Worm (Caenorhabditis elegans) whole organism, midembryonic: Measurements from ENCODE around the gene F36D4.5.

ENCODE experiments used
- T22C8.4 ChIP-seq: fragments of 200-800 bp; sonication (Bioruptor generic); IDR thresholded peaks from 2 replicates; pipeline ENCODE4 v1.3.6; 2022; ENCODE audit warnings: missing genetic modification characterization, missing compliant biosample characterization
- cog-1 ChIP-seq: sonication (generic microtip); optimal IDR thresholded peaks from 2 replicates; lab custom pipeline; 2016; ENCODE audit warnings: missing genetic modification characterization, missing compliant biosample characterization
- flt-1 ChIP-seq: fragments of 200-800 bp; sonication (Bioruptor generic); IDR thresholded peaks from 2 replicates; pipeline ENCODE4 v1.3.6; 2022; ENCODE audit warnings: missing genetic modification characterization, missing compliant biosample characterization
- klf-2 ChIP-seq: fragments of 200-800 bp; sonication (Bioruptor generic); conservative IDR thresholded peaks from 2 replicates; pipeline ENCODE4 v1.3.6; 2022; ENCODE audit warnings: missing genetic modification reagents, missing genetic modification characterization, missing compliant biosample characterization
- med-1 ChIP-seq: sonication (generic microtip); optimal IDR thresholded peaks from 2 replicates; lab custom pipeline; 2017; ENCODE audit warnings: missing genetic modification characterization, mild to moderate bottlenecking, missing compliant biosample characterization, antibody characterized with exemption, missing genetic modification reagents; ENCODE audit not compliant: insufficient read depth
- ref-1 ChIP-seq: fragments of 200-800 bp; sonication (Bioruptor generic); conservative IDR thresholded peaks from 2 replicates; pipeline ENCODE4 v1.3.6; 2022; ENCODE audit warnings: missing genetic modification reagents, missing genetic modification characterization, missing compliant biosample characterization
- tab-1 ChIP-seq: fragments of 200-800 bp; sonication (Bioruptor generic); IDR thresholded peaks from 2 replicates; pipeline ENCODE4 v1.3.6; 2022; ENCODE audit warnings: missing genetic modification characterization, missing compliant biosample characterization
- ztf-23 ChIP-seq: fragments of 200-800 bp; sonication (Bioruptor generic); IDR thresholded peaks from 2 replicates; pipeline ENCODE4 v1.3.6; 2022; ENCODE audit warnings: missing genetic modification reagents, missing genetic modification characterization, missing compliant biosample characterization
- ztf-29 ChIP-seq: fragments of 200-800 bp; sonication (Bioruptor generic); IDR thresholded peaks from 2 replicates; pipeline ENCODE4 v1.3.6; 2022; ENCODE audit warnings: missing genetic modification reagents, missing genetic modification characterization, missing compliant biosample characterization

The F36D4.5 gene

ce11 chrV:9414516-9414915, 11.1 kb downstream of the F36D4.5 start, which contains the start of gene F36D4.4:
Gene F36D4.4 (minus strand): TSS chrV:9414616.
- TF ChIP-seq flt-1 (no peak), klf-2 (no peak), tab-1 (no peak), med-1 (GFP tag; lab: Kevin White, UChicago) (no peak), cog-1 (tag; lab: Kevin White, UChicago) (no peak), T22C8.4 (GFP tag; lab: Robert Waterston, UW) (no peak), ztf-29 (GFP tag; lab: Robert Waterston, UW) (no peak), ztf-23 (GFP tag; lab: Robert Waterston, UW) (no peak), ref-1 (no peak)

DNA sequence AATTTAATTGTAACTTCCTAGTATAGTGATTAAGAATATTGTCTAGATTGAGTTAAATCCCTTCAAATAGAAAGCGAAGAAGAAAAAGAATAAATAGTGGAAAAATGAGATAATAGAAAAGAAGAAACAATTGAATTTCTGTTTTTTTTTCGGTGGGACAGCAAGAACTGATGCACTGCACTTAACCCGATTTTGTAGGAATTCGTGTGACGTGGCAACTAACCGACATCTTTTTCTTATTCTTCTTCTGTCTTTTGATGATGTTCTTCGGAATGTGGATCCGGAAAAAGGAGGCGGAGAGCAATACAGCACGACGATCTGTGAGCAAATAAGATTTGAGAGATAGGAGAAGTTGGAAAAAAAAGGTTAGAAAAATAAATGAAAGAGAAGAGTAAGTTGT, 16.7 kb downstream of the F36D4.5 start:
- TF ChIP-seq ztf-29 (GFP tag; lab: Robert Waterston, UW): no peak
- TF ChIP-seq klf-2: no peak
- no peak for TF ChIP-seq T22C8.4 (GFP tag; lab: Robert Waterston, UW)
- TF ChIP-seq med-1 (GFP tag; lab: Kevin White, UChicago): no peak
- no peak for TF ChIP-seq cog-1 (tag; lab: Kevin White, UChicago)

DNA sequence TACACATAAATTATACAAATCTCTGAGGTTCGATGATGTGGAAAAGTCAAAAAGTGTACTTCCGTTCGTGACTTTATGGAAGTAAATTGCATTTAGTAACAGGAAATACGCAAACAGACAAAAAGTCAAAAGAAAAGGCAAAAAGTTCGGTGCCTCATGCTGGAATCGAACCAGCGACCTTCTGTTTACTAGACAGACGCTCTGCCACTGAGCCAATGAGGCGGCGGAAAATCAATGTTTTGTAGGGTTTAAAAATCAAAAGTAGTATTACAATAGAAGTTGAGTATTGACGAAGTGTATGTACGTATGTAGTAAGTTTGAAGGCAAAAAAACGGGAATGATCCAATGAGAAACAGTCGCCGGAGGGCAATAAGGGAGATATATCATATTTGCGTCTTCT, 18.7 kb downstream of the F36D4.5 start:
- TF ChIP-seq ref-1 (no peak), flt-1 (no peak), ztf-29 (GFP tag; lab: Robert Waterston, UW) (no peak), ztf-23 (GFP tag; lab: Robert Waterston, UW) (no peak)

- no peak for TF ChIP-seq flt-1
- TF ChIP-seq med-1 (GFP tag; lab: Kevin White, UChicago): no peak
- no peak for TF ChIP-seq ztf-29 (GFP tag; lab: Robert Waterston, UW)
- no peak for TF ChIP-seq ref-1
- no peak for TF ChIP-seq klf-2
- TF ChIP-seq ztf-23 (GFP tag; lab: Robert Waterston, UW): no peak
- TF ChIP-seq cog-1 (tag; lab: Kevin White, UChicago): no peak
- no peak for TF ChIP-seq T22C8.4 (GFP tag; lab: Robert Waterston, UW)
- TF ChIP-seq tab-1: no peak
These were observed 25.7 kb downstream of the F36D4.5 start, which contains the start of gene trpp-4 for ce11 chrV:9399886-9400373. Gene trpp-4 (plus strand): TSS chrV:9400327.

DNA sequence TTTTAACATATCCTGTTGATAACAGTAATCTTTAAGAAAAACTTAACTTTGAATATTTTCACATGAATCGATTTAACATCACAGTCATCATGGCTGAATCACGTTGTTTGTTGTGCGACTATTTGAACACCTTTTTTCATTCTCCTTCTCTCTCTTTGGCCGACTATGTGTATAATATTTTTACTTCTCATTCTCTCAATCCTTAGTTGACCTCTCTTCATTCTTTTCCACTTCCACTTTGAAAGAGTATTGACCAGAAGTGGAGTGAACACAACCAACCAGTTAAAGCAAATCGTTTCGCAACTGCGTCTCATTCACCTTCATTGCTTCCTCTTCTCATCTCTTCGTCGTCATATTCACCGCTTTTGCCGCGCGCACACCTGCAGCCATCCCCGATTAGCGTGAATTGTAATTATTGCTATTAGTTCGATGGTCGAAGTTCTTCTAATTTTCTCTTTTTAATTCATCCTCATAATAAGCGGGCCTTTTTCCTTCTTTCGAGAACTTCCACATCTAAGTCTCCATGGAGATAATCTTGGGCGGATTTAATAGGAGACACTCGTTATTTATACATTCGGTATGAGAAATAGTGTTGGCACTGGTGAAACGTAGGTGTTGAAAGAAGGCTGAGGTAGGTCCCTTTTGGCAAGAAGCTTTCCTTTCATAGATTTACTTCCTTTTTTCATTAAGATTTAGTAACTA, 30.5 kb downstream of the F36D4.5 start:
- TF ChIP-seq ztf-23 (GFP tag; lab: Robert Waterston, UW) (no peak), ref-1 (no peak), med-1 (GFP tag; lab: Kevin White, UChicago) (no peak), ztf-29 (GFP tag; lab: Robert Waterston, UW) (no peak), T22C8.4 (GFP tag; lab: Robert Waterston, UW) (no peak), cog-1 (tag; lab: Kevin White, UChicago) (no peak)

DNA sequence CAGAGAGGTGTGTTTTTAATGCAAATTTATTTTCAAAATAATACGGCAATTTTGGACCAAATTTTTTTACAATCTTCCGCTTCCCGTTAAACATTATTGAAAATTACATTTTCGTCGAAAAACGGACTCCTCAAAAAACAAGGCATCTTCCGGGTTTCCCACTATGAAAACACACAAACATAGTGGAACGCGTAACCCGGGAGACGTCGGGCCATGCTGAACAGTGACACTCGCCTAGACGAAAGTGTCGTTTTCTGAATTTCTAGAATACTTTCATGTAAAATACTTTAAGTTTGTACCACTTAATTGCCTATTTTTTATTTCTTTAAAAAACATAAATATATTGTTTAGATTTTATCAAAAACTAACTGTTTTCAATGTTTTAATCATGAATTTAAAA, 33.7 kb downstream of the F36D4.5 start:
- TF ChIP-seq tab-1: no peak
- TF ChIP-seq cog-1 (tag; lab: Kevin White, UChicago): no peak
- no peak for TF ChIP-seq med-1 (GFP tag; lab: Kevin White, UChicago)
- TF ChIP-seq ztf-23 (GFP tag; lab: Robert Waterston, UW): no peak
- TF ChIP-seq ref-1: no peak
- TF ChIP-seq T22C8.4 (GFP tag; lab: Robert Waterston, UW): no peak
- no peak for TF ChIP-seq flt-1
- TF ChIP-seq ztf-29 (GFP tag; lab: Robert Waterston, UW): no peak
- no peak for TF ChIP-seq klf-2

ce11 chrV:9386143-9386542, 39.5 kb downstream of the F36D4.5 start, which contains the start of gene hum-2:
Gene hum-2 (plus strand): TSS chrV:9386175.
- TF ChIP-seq T22C8.4 (GFP tag; lab: Robert Waterston, UW): no peak
- TF ChIP-seq tab-1: no peak
- no peak for TF ChIP-seq ztf-29 (GFP tag; lab: Robert Waterston, UW)
- no peak for TF ChIP-seq ztf-23 (GFP tag; lab: Robert Waterston, UW)
- no peak for TF ChIP-seq ref-1
- TF ChIP-seq cog-1 (tag; lab: Kevin White, UChicago): no peak
- TF ChIP-seq klf-2: no peak
- no peak for TF ChIP-seq flt-1
- TF ChIP-seq med-1 (GFP tag; lab: Kevin White, UChicago): no peak

DNA sequence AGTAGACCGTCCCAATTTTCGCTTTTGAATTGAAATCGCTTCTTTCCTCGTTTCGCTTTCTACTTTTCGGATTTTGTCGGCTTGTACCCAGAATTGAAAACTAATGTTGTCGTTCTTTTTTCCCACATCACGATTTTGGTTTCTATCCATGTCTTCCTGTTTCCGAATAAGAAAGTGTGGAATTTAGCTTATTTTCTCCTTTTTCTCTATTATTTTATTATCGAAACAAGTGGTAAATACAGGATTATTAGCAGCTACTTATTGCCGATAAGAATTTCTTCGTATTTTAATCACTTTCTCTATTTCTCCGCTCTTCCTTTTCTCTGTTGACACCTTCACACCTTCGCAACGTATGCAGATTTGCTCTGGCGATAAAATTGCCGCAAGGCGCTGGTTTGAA, 40.7 kb downstream of the F36D4.5 start:
- TF ChIP-seq ztf-23 (GFP tag; lab: Robert Waterston, UW) (no peak), T22C8.4 (GFP tag; lab: Robert Waterston, UW) (no peak), ztf-29 (GFP tag; lab: Robert Waterston, UW) (no peak), flt-1 (no peak), ref-1 (no peak), med-1 (GFP tag; lab: Kevin White, UChicago) (no peak), cog-1 (tag; lab: Kevin White, UChicago) (no peak), klf-2 (no peak), tab-1 (no peak)

DNA sequence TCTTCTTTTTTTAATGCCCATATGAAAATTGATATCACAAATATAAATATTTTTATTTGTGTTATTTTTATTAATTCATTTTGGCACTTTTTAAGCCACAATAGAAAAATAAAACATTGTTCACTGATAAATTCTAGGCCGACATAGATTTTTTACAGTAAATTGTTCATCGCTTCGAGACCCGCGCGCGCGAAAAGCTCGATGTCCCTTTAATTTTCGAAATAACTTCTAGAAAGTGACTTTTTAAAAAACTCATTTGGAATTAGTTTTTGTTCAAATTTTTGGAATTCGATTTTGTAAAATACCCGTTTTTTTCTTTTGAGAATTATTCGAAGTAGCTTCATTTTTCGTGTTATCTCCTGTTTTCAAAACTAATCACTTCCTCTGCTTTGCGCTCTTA, 41.3 kb downstream of the F36D4.5 start:
- TF ChIP-seq T22C8.4 (GFP tag; lab: Robert Waterston, UW): no peak
- no peak for TF ChIP-seq tab-1
- no peak for TF ChIP-seq ztf-29 (GFP tag; lab: Robert Waterston, UW)
- TF ChIP-seq ztf-23 (GFP tag; lab: Robert Waterston, UW): no peak
- no peak for TF ChIP-seq ref-1
- TF ChIP-seq flt-1: no peak
- no peak for TF ChIP-seq klf-2
